Worm (Caenorhabditis elegans) whole organism, early embryonic: ENCODE results near the gene phy-4.
A peak's percentile ranks its signal among the peaks of the same experiment; 100 is the strongest.

Source experiments
- B0310.2 ChIP-seq: sonication (generic microtip); optimal IDR thresholded peaks from 2 replicates; lab custom pipeline; 2016; ENCODE audit warnings: mild to moderate bottlenecking, missing genetic modification characterization, missing compliant biosample characterization
- F13C5.2 ChIP-seq: sonication (generic microtip); optimal IDR thresholded peaks from 2 replicates; lab custom pipeline; 2017; ENCODE audit warnings: mild to moderate bottlenecking, missing genetic modification characterization, inconsistent platforms, missing compliant biosample characterization
- ama-1 ChIP-seq: fragments of 150-350 bp; optimal IDR thresholded peaks from 2 replicates; lab custom pipeline; 2014
- ceh-13 ChIP-seq: fragments of 200-800 bp; sonication (Bioruptor generic); optimal IDR thresholded peaks from 2 replicates; lab custom pipeline; 2018; ENCODE audit warnings: mild to moderate bottlenecking, missing genetic modification characterization, missing compliant biosample characterization
- ets-7 ChIP-seq: sonication (generic microtip); optimal IDR thresholded peaks from 2 replicates; lab custom pipeline; 2016; ENCODE audit warnings: missing genotype, missing genetic modification characterization, missing compliant biosample characterization
- hmg-4 ChIP-seq: fragments of 200-800 bp; sonication (Bioruptor generic); optimal IDR thresholded peaks from 2 replicates; lab custom pipeline; 2018; ENCODE audit warnings: mild to moderate bottlenecking, missing genetic modification characterization, missing compliant biosample characterization
- pes-1 ChIP-seq: fragments of 200-800 bp; sonication (Bioruptor generic); IDR thresholded peaks from 2 replicates; pipeline ENCODE4 v1.3.6; 2022; ENCODE audit warnings: missing genetic modification reagents, missing genetic modification characterization, missing compliant biosample characterization
- sea-1 ChIP-seq: fragments of 200-800 bp; sonication (Bioruptor generic); conservative IDR thresholded peaks from 2 replicates; pipeline ENCODE4 v1.3.6; 2022; ENCODE audit warnings: missing genetic modification characterization, missing compliant biosample characterization

- TF ChIP-seq ama-1 (no peak), ceh-13 (no peak), ets-7 (tag; lab: Kevin White, UChicago) (no peak), B0310.2 (tag; lab: Kevin White, UChicago) (no peak), hmg-4 (GFP tag; lab: Kevin White, UChicago) (no peak), sea-1 (GFP tag; lab: Robert Waterston, UW) (peak; percentile 51; the same call in 1 of the 2 replicates), F13C5.2 (no peak), pes-1 (GFP tag; lab: Robert Waterston, UW) (peak; percentile 44; the same call in 1 of the 2 replicates)
These were observed 8.2 kb upstream of the phy-4 start for ce11 chrV:19521351-19522278.
